Worm (Caenorhabditis elegans) whole organism, L4/young adult: Measurements from ENCODE around the gene mrpl-39.

ENCODE experiments used
- W03F9.2 ChIP-seq: fragments of 150-350 bp; optimal IDR thresholded peaks from 2 replicates; lab custom pipeline; 2014; ENCODE audit warnings: missing biosample characterization, missing genetic modification characterization
- him-1 ChIP-seq: sonication (generic microtip); optimal IDR thresholded peaks from 2 replicates; lab custom pipeline; 2016; ENCODE audit warnings: missing genotype, missing genetic modification reagents, missing genetic modification characterization, missing compliant biosample characterization

- TF ChIP-seq him-1 (no peak), W03F9.2 (no peak)
These were observed 42.2 kb upstream of the mrpl-39 start, which contains the start of gene F36H9.4 for ce11 chrV:1779136-1779535.
